Fruit fly (Drosophila melanogaster): ENCODE data around the gene CG14074.
A peak's percentile ranks its signal among the peaks of the same experiment; 100 is the strongest.

CG14074 gene

DNA sequence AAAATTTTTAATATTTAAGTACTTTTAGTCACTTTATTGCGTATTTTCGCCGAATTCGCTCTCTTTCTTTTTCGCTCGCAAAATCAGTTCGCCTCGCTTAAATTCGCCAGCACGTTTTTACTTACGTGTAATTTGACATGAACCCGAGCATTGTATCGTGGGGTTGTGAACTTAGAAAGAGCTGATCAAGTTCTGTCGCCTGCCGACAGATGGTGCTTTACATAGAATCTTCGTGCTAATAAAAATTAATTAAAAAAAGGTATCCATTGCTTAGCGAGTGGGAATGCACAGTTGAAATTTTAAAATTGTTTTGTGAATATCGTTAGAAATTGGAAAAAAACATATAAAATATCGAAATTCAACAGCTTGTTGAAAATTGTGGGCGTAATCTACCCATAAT is 17.6 kb upstream of the CG14074 start (continued):
- TF ChIP-seq Fer2 (tag; optimal IDR thresholded peaks at IDR 0.05), result peak; percentile 43
- TF ChIP-seq nom (GFP tag; optimal IDR thresholded peaks at IDR 0.05), result no peak
- peak; percentile 79 for TF ChIP-seq CG13624 (GFP tag; optimal IDR thresholded peaks at IDR 0.05)
- TF ChIP-seq CG10209 (GFP tag; optimal IDR thresholded peaks at IDR 0.05), result peak; percentile 67
- peak; percentile 24 for TF ChIP-seq CG8359 (GFP tag; optimal IDR thresholded peaks at IDR 0.05; ENCODE audit: borderline replicate concordance)
- no peak; the same call in 1 of the 2 replicates for TF ChIP-seq E2f1 (GFP tag; IDR thresholded peaks at IDR 0.05)
- peak; percentile 17 for TF ChIP-seq twi (tag; optimal IDR thresholded peaks at IDR 0.05)
- TF ChIP-seq Six4 (GFP tag; optimal IDR thresholded peaks at IDR 0.05), result peak; percentile 45
- no peak for TF ChIP-seq esg (GFP tag; conservative IDR thresholded peaks at IDR 0.05)
- no peak for TF ChIP-seq zen2 (GFP tag; IDR thresholded peaks at IDR 0.05; ENCODE audit: partially characterized antibody)
- no peak for TF ChIP-seq CG8478 (optimal IDR thresholded peaks at IDR 0.05)
- TF ChIP-seq Dad (GFP tag; optimal IDR thresholded peaks at IDR 0.05), result peak; percentile 70
- TF ChIP-seq CG11723 (GFP tag; optimal IDR thresholded peaks at IDR 0.05), result peak; percentile 34
- TF ChIP-seq CG6765 (GFP tag; optimal IDR thresholded peaks at IDR 0.05), result peak; percentile 73
- peak; percentile 5 for TF ChIP-seq gsb-n (tag; optimal IDR thresholded peaks at IDR 0.05)
- TF ChIP-seq disco-r (GFP tag; optimal IDR thresholded peaks at IDR 0.05), result peak; percentile 67
- TF ChIP-seq hbn (GFP tag; IDR thresholded peaks at IDR 0.05; ENCODE audit: partially characterized antibody), result no peak
- TF ChIP-seq ftz-f1 (GFP tag; optimal IDR thresholded peaks at IDR 0.05), result peak; percentile 83
- TF ChIP-seq Myb (GFP tag; optimal IDR thresholded peaks at IDR 0.05), result peak; percentile 52
- TF ChIP-seq dpn (GFP tag; optimal IDR thresholded peaks at IDR 0.05), result peak; percentile 72 to 75
- TF ChIP-seq pros (GFP tag; optimal IDR thresholded peaks at IDR 0.05), result no peak
- TF ChIP-seq phol (tag; optimal IDR thresholded peaks at IDR 0.05), result peak; percentile 66
- peak; percentile 61 for TF ChIP-seq Max (GFP tag; optimal IDR thresholded peaks at IDR 0.05)
- TF ChIP-seq Abd-B (GFP tag; optimal IDR thresholded peaks at IDR 0.05), result no peak
- TF ChIP-seq Med (GFP tag), result no peak
- TF ChIP-seq CG10321 (GFP tag; IDR thresholded peaks at IDR 0.05), result no peak
- peak; percentile 48 for TF ChIP-seq CG10147 (GFP tag; optimal IDR thresholded peaks at IDR 0.05)
- TF ChIP-seq pho (GFP tag; optimal IDR thresholded peaks at IDR 0.05), result peak; percentile 60
- TF ChIP-seq btn (GFP tag; optimal IDR thresholded peaks at IDR 0.05), result peak; percentile 55
- TF ChIP-seq CG7357 (GFP tag; IDR thresholded peaks at IDR 0.05), result no peak
- no peak; the same call in 2 of the 3 replicates for TF ChIP-seq CG11093 (GFP tag; IDR thresholded peaks at IDR 0.05)
- TF ChIP-seq Dfd (GFP tag; optimal IDR thresholded peaks at IDR 0.05), result no peak
- TF ChIP-seq fd64A (GFP tag; optimal IDR thresholded peaks at IDR 0.05), result no peak
- peak; percentile 70 for TF ChIP-seq ems (GFP tag; optimal IDR thresholded peaks at IDR 0.05)
- TF ChIP-seq crc (GFP tag; optimal IDR thresholded peaks at IDR 0.05), result peak; percentile 22
- peak; percentile 61 for TF ChIP-seq gem (tag; optimal IDR thresholded peaks at IDR 0.05)
- no peak for TF ChIP-seq pnt (GFP tag; optimal IDR thresholded peaks at IDR 0.05)
- TF ChIP-seq CG2889 (GFP tag; IDR thresholded peaks at IDR 0.05), result no peak
- TF ChIP-seq HmgZ (tag; optimal IDR thresholded peaks at IDR 0.05), result peak; percentile 78
- no peak; the same call in 1 of the 2 replicates for TF ChIP-seq ttk (GFP tag; IDR thresholded peaks at IDR 0.05)
- TF ChIP-seq Blimp-1 (GFP tag; optimal IDR thresholded peaks at IDR 0.05), result no peak
- TF ChIP-seq CG14710 (tag; optimal IDR thresholded peaks at IDR 0.05), result peak; percentile 59
- peak; percentile 44 for TF ChIP-seq CG12155 (GFP tag; optimal IDR thresholded peaks at IDR 0.05)
- no peak for TF ChIP-seq bigmax (GFP tag; optimal IDR thresholded peaks at IDR 0.05)
- TF ChIP-seq inv (GFP tag; IDR thresholded peaks at IDR 0.05; ENCODE audit: partially characterized antibody), result no peak; the same call in 1 of the 2 replicates
- peak; percentile 68 for TF ChIP-seq CG12744 (GFP tag; optimal IDR thresholded peaks at IDR 0.05)
- TF ChIP-seq CG12104 (GFP tag; optimal IDR thresholded peaks at IDR 0.05), result peak; percentile 50
- peak in 1 of 2 experiments; percentile 65 for TF ChIP-seq insv (GFP tag; optimal IDR thresholded peaks at IDR 0.05)
- TF ChIP-seq dm (GFP tag; optimal IDR thresholded peaks at IDR 0.05), result peak; percentile 77
- TF ChIP-seq amos (GFP tag; IDR thresholded peaks at IDR 0.05; ENCODE audit: partially characterized antibody), result peak; percentile 72
- peak; percentile 64 for TF ChIP-seq her (GFP tag; optimal IDR thresholded peaks at IDR 0.05)
